Worm (Caenorhabditis elegans) whole organism, L4 larva: ENCODE results near the gene ech-6.
A peak's percentile ranks its signal among the peaks of the same experiment; 100 is the strongest.

Experiments used
- F49E8.2 ChIP-seq: sonication (generic microtip); optimal IDR thresholded peaks from 2 replicates; lab custom pipeline; 2016; ENCODE audit warnings: missing compliant biosample characterization, mild to moderate bottlenecking, missing genetic modification characterization, borderline replicate concordance
- R02D3.7 ChIP-seq: fragments of 150-350 bp; sonication (generic microtip); optimal IDR thresholded peaks from 3 replicates; lab custom pipeline; 2014; ENCODE audit warnings: missing biosample characterization, missing genetic modification characterization
- Y48G9A.11 ChIP-seq: fragments of 200-800 bp; sonication (Bioruptor generic); IDR thresholded peaks from 2 replicates; pipeline ENCODE4 v1.3.6; 2022; ENCODE audit warnings: missing genetic modification reagents, missing genetic modification characterization, missing compliant biosample characterization
- aha-1 ChIP-seq: fragments of 150-350 bp; peaks from one replicate; lab custom pipeline; 2014; ENCODE audit warnings: missing biosample characterization, missing genetic modification characterization
- ceh-28 ChIP-seq: fragments of 150-350 bp; optimal IDR thresholded peaks from 2 replicates; lab custom pipeline; 2014; ENCODE audit warnings: missing biosample characterization, missing genetic modification reagents, missing genetic modification characterization
- ceh-32 ChIP-seq: sonication (generic microtip); optimal IDR thresholded peaks from 2 replicates; lab custom pipeline; 2016; ENCODE audit warnings: mild to moderate bottlenecking, missing genetic modification characterization, missing compliant biosample characterization; ENCODE audit not compliant: poor library complexity
- ceh-44 ChIP-seq: fragments of 200-800 bp; sonication (Bioruptor generic); IDR thresholded peaks from 2 replicates; pipeline ENCODE4 v1.3.6; 2022; ENCODE audit warnings: missing genetic modification reagents, missing genetic modification characterization, missing compliant biosample characterization
- ceh-82 ChIP-seq: sonication (generic microtip); optimal IDR thresholded peaks from 2 replicates; lab custom pipeline; 2017; ENCODE audit warnings: missing biosample characterization, missing genetic modification characterization
- ces-1 ChIP-seq: fragments of 150-350 bp; sonication (generic microtip); optimal IDR thresholded peaks from 4 replicates; lab custom pipeline; 2014; ENCODE audit warnings: missing biosample characterization, missing genetic modification reagents, missing genetic modification characterization
- ctbp-1 ChIP-seq: fragments of 200-800 bp; sonication (Bioruptor generic); IDR thresholded peaks from 2 replicates; pipeline ENCODE4 v1.3.6; 2022; ENCODE audit warnings: missing genetic modification reagents, missing genetic modification characterization, missing compliant biosample characterization
- dmd-6 ChIP-seq: fragments of 200-800 bp; sonication (Bioruptor generic); IDR thresholded peaks from 2 replicates; pipeline ENCODE4 v1.3.6; 2022; ENCODE audit warnings: missing genetic modification reagents, missing genetic modification characterization, missing compliant biosample characterization
- dmd-8 ChIP-seq: fragments of 200-800 bp; sonication (Bioruptor generic); IDR thresholded peaks from 2 replicates; pipeline ENCODE4 v1.3.6; 2022; ENCODE audit warnings: missing genetic modification characterization, missing compliant biosample characterization
- dpl-1 ChIP-seq: fragments of 150-350 bp; optimal IDR thresholded peaks from 2 replicates; lab custom pipeline; 2014; ENCODE audit warnings: missing biosample characterization, missing genetic modification reagents, missing genetic modification characterization
- egl-27 ChIP-seq: sonication (generic microtip); optimal IDR thresholded peaks from 3 replicates; lab custom pipeline; 2017; ENCODE audit warnings: missing biosample characterization, missing genetic modification reagents, missing genetic modification characterization
- egl-43 ChIP-seq: fragments of 200-800 bp; sonication (Bioruptor generic); IDR thresholded peaks from 2 replicates; pipeline ENCODE4 v1.3.6; 2022; ENCODE audit warnings: missing genetic modification reagents, missing genetic modification characterization, missing compliant biosample characterization
- fos-1 ChIP-seq: fragments of 150-350 bp; optimal IDR thresholded peaks from 2 replicates; lab custom pipeline; 2014; ENCODE audit warnings: missing biosample characterization, missing genetic modification characterization
- hlh-11 ChIP-seq: fragments of 200-800 bp; sonication (Bioruptor generic); optimal IDR thresholded peaks from 2 replicates; lab custom pipeline; 2018; ENCODE audit warnings: mild to moderate bottlenecking, missing genetic modification characterization, missing compliant biosample characterization
- hmg-1.1 ChIP-seq: fragments of 200-800 bp; sonication (Bioruptor generic); IDR thresholded peaks from 2 replicates; pipeline ENCODE4 v1.3.6; 2022; ENCODE audit warnings: missing genetic modification reagents, missing genetic modification characterization, missing compliant biosample characterization
- lin-1 ChIP-seq: fragments of 200-800 bp; sonication (Bioruptor generic); IDR thresholded peaks from 2 replicates; pipeline ENCODE4 v1.3.6; 2022; ENCODE audit warnings: missing genetic modification reagents, missing genetic modification characterization, missing compliant biosample characterization
- lin-15B ChIP-seq: fragments of 150-350 bp; sonication (generic microtip); optimal IDR thresholded peaks from 3 replicates; lab custom pipeline; 2014; ENCODE audit warnings: missing biosample characterization, missing genetic modification characterization
- lin-38 ChIP-seq: fragments of 200-800 bp; sonication (Bioruptor generic); IDR thresholded peaks from 2 replicates; pipeline ENCODE4 v1.3.6; 2022; ENCODE audit warnings: missing genetic modification reagents, missing genetic modification characterization, missing compliant biosample characterization
- lin-39 ChIP-seq: fragments of 150-350 bp; optimal IDR thresholded peaks from 2 replicates; lab custom pipeline; 2014; ENCODE audit warnings: missing biosample characterization, missing genetic modification reagents, missing genetic modification characterization
- lsy-2 ChIP-seq, 2 experiments: fragments of 150-350 bp in 1 of 2; sonication (generic microtip) in 1 of 2; optimal IDR thresholded peaks; 2 replicates each; lab custom pipeline; 2014 to 2017; ENCODE audit warnings: missing biosample characterization in 2 of 2, missing genetic modification characterization in 2 of 2
- madf-5 ChIP-seq, 2 experiments: fragments of 200-800 bp; sonication (Bioruptor generic); IDR thresholded peaks; 2 replicates each; pipeline ENCODE4 v1.3.6; 2022; ENCODE audit warnings: missing compliant biosample characterization in 2 of 2, missing genetic modification characterization in 2 of 2
- mes-2 ChIP-seq: sonication (generic microtip); optimal IDR thresholded peaks from 2 replicates; lab custom pipeline; 2016; ENCODE audit warnings: missing genotype, mild to moderate bottlenecking, missing genetic modification characterization, missing compliant biosample characterization; ENCODE audit not compliant: poor library complexity, severe bottlenecking
- mxl-3 ChIP-seq: fragments of 200-800 bp; sonication (Bioruptor generic); optimal IDR thresholded peaks from 2 replicates; lab custom pipeline; 2018; ENCODE audit warnings: mild to moderate bottlenecking, missing genetic modification characterization, missing compliant biosample characterization
- nhr-11 ChIP-seq: fragments of 150-350 bp; optimal IDR thresholded peaks from 2 replicates; lab custom pipeline; 2014; ENCODE audit warnings: missing biosample characterization, missing genetic modification characterization
- nhr-111 ChIP-seq: fragments of 200-800 bp; sonication (Bioruptor generic); optimal IDR thresholded peaks from 2 replicates; lab custom pipeline; 2018; ENCODE audit warnings: mild to moderate bottlenecking, missing genetic modification characterization, missing compliant biosample characterization
- nhr-25 ChIP-seq: sonication (generic microtip); optimal IDR thresholded peaks from 2 replicates; lab custom pipeline; 2017; ENCODE audit warnings: missing genetic modification characterization, mild to moderate bottlenecking, missing compliant biosample characterization, antibody characterized with exemption, moderate library complexity, borderline replicate concordance; ENCODE audit not compliant: insufficient read depth
- nhr-28 ChIP-seq: fragments of 150-350 bp; optimal IDR thresholded peaks from 2 replicates; lab custom pipeline; 2014; ENCODE audit warnings: missing biosample characterization, missing genetic modification characterization
- nhr-48 ChIP-seq: sonication (generic microtip); optimal IDR thresholded peaks from 2 replicates; lab custom pipeline; 2016; ENCODE audit warnings: mild to moderate bottlenecking, missing genetic modification characterization, missing compliant biosample characterization
- nhr-77 ChIP-seq: fragments of 150-350 bp; optimal IDR thresholded peaks from 2 replicates; lab custom pipeline; 2014; ENCODE audit warnings: missing biosample characterization, missing genetic modification characterization
- pha-4 ChIP-seq, 2 experiments: fragments of 150-350 bp in 1 of 2; fragments of 200-800 bp in 1 of 2; sonication (Bioruptor generic) in 1 of 2; IDR thresholded peaks in 1 of 2; optimal IDR thresholded peaks in 1 of 2; 2 replicates each; pipeline versions ENCODE4 v1.3.6 to Lab custom; 2014 to 2022; ENCODE audit warnings: missing genetic modification characterization in 2 of 2, missing genetic modification reagents in 2 of 2, missing biosample characterization in 1 of 2, missing compliant biosample characterization in 1 of 2
- pqm-1 ChIP-seq: sonication (generic microtip); optimal IDR thresholded peaks from 2 replicates; lab custom pipeline; 2017; ENCODE audit warnings: missing biosample characterization, missing genetic modification characterization
- set-16 ChIP-seq: fragments of 200-800 bp; sonication (Bioruptor generic); IDR thresholded peaks from 2 replicates; pipeline ENCODE4 v1.3.6; 2022; ENCODE audit warnings: missing genetic modification reagents, missing genetic modification characterization, missing compliant biosample characterization
- skn-1 ChIP-seq: fragments of 150-350 bp; optimal IDR thresholded peaks from 2 replicates; lab custom pipeline; 2014; ENCODE audit warnings: missing biosample characterization, missing genetic modification characterization
- snpc-1.2 ChIP-seq: fragments of 200-800 bp; sonication (Bioruptor generic); IDR thresholded peaks from 2 replicates; pipeline ENCODE4 v1.3.6; 2022; ENCODE audit warnings: missing genetic modification reagents, missing genetic modification characterization, missing compliant biosample characterization
- spr-1 ChIP-seq: sonication (generic microtip); optimal IDR thresholded peaks from 2 replicates; lab custom pipeline; 2016; ENCODE audit warnings: mild to moderate bottlenecking, missing genetic modification characterization, missing compliant biosample characterization
- tag-97 ChIP-seq: fragments of 200-800 bp; sonication (Bioruptor generic); IDR thresholded peaks from 2 replicates; pipeline ENCODE4 v1.3.6; 2022; ENCODE audit warnings: missing genetic modification characterization, missing compliant biosample characterization
- tra-1 ChIP-seq: fragments of 200-800 bp; sonication (Bioruptor generic); IDR thresholded peaks from 2 replicates; pipeline ENCODE4 v1.3.6; 2022; ENCODE audit warnings: missing genetic modification reagents, missing genetic modification characterization, missing compliant biosample characterization
- unc-130 ChIP-seq: sonication (generic microtip); optimal IDR thresholded peaks from 2 replicates; lab custom pipeline; 2016; ENCODE audit warnings: missing genetic modification reagents, missing genetic modification characterization, missing compliant biosample characterization
- unc-62 ChIP-seq, 3 experiments: fragments of 150-350 bp in 1 of 3; sonication (generic microtip); optimal IDR thresholded peaks in 2 of 3; peaks in 1 of 3; 1 replicate in 1 of 3; 2 replicates in 2 of 3; lab custom pipeline; 2014 to 2017; ENCODE audit warnings: missing biosample characterization in 3 of 3, missing genetic modification characterization in 3 of 3, missing genetic modification reagents in 3 of 3, missing genotype in 1 of 3
- vab-7 ChIP-seq: fragments of 200-800 bp; sonication (Bioruptor generic); IDR thresholded peaks from 2 replicates; pipeline ENCODE4 v1.3.6; 2022; ENCODE audit warnings: missing genetic modification reagents, missing genetic modification characterization, missing compliant biosample characterization
- zag-1 ChIP-seq: fragments of 150-350 bp; optimal IDR thresholded peaks from 2 replicates; lab custom pipeline; 2014; ENCODE audit warnings: missing biosample characterization, missing genetic modification characterization
- ztf-11 ChIP-seq: fragments of 150-350 bp; optimal IDR thresholded peaks from 2 replicates; lab custom pipeline; 2014; ENCODE audit warnings: missing biosample characterization, missing genetic modification characterization
- ztf-7 ChIP-seq: fragments of 150-350 bp; optimal IDR thresholded peaks from 2 replicates; lab custom pipeline; 2014; ENCODE audit warnings: missing biosample characterization, missing genetic modification characterization

Gene ech-6

ce11 chrIII:9747133-9747532 lies 5.5 kb downstream of the ech-6 start, which contains the start of the genes iff-1 and cdk-1:
TSS of gene iff-1 (minus strand) at chrIII:9747193.
TSS of gene cdk-1 (plus strand) at chrIII:9747472.
- no peak for TF ChIP-seq pha-4 (GFP tag; IDR thresholded peaks at IDR 0.05; lab: Robert Waterston, UW)
- TF ChIP-seq pha-4 (tag; optimal IDR thresholded peaks at IDR 0.05; lab: Kevin White, UChicago) = peak; percentile 12
- no peak for TF ChIP-seq ztf-7
- no peak for TF ChIP-seq dmd-6
- peak in 1 of 2 experiments; percentile 68 for TF ChIP-seq lsy-2 (tag; optimal IDR thresholded peaks at IDR 0.05; lab: Kevin White, UChicago)
- no peak for TF ChIP-seq pqm-1
- TF ChIP-seq R02D3.7 (tag; lab: Kevin White, UChicago) = no peak
- TF ChIP-seq lin-38 (GFP tag; lab: Robert Waterston, UW) = no peak
- TF ChIP-seq dpl-1 (GFP tag; lab: Kevin White, UChicago) = peak; percentile 82
- TF ChIP-seq mes-2 (tag; lab: Kevin White, UChicago) = peak; percentile 60
- TF ChIP-seq nhr-28 (tag; lab: Kevin White, UChicago) = no peak
- 0 out of 2 replicates have a peak, but pooled peaks have one; percentile 19 for TF ChIP-seq snpc-1.2 (GFP tag; lab: Robert Waterston, UW)
- no peak for TF ChIP-seq lin-39 (tag; lab: Kevin White, UChicago)
- TF ChIP-seq ztf-11 (tag; lab: Kevin White, UChicago) = no peak
- TF ChIP-seq ctbp-1 (GFP tag; lab: Robert Waterston, UW) = no peak
- TF ChIP-seq nhr-48 (tag; lab: Kevin White, UChicago) = no peak
- no peak for TF ChIP-seq unc-130 (GFP tag; lab: Kevin White, UChicago)
- TF ChIP-seq ceh-44 (GFP tag; lab: Robert Waterston, UW) = no peak
- no peak for TF ChIP-seq hlh-11 (tag; lab: Kevin White, UChicago)
- no peak for TF ChIP-seq fos-1
- TF ChIP-seq Y48G9A.11 (GFP tag; lab: Robert Waterston, UW) = no peak
- no peak for TF ChIP-seq lin-15B
- no peak for TF ChIP-seq ceh-32 (tag; lab: Kevin White, UChicago)
- TF ChIP-seq nhr-111 = no peak
- peak; percentile 92 for TF ChIP-seq aha-1
- no peak for TF ChIP-seq zag-1
- TF ChIP-seq vab-7 = no peak
- TF ChIP-seq set-16 (GFP tag; lab: Robert Waterston, UW) = no peak
- TF ChIP-seq spr-1 (tag; lab: Kevin White, UChicago) = no peak
- no peak for TF ChIP-seq nhr-11 (tag; lab: Kevin White, UChicago)
- no peak for TF ChIP-seq egl-43
- no peak for TF ChIP-seq nhr-25
- no peak for TF ChIP-seq nhr-77 (tag; lab: Kevin White, UChicago)
- TF ChIP-seq tag-97 (GFP tag; lab: Robert Waterston, UW) = no peak
- no peak for TF ChIP-seq mxl-3
- no peak for TF ChIP-seq skn-1 (tag; lab: Kevin White, UChicago)
- no peak for TF ChIP-seq madf-5 (GFP tag; IDR thresholded peaks at IDR 0.05; lab: Robert Waterston, UW)
- no peak for TF ChIP-seq egl-27
- TF ChIP-seq tra-1 (GFP tag; lab: Robert Waterston, UW) = no peak
- TF ChIP-seq dmd-8 (GFP tag; lab: Robert Waterston, UW) = no peak
- no peak for TF ChIP-seq ces-1 (GFP tag; lab: Kevin White, UChicago)
- TF ChIP-seq hmg-1.1 (GFP tag; lab: Robert Waterston, UW) = peak; percentile 45; the same call in 1 of the 2 replicates
- no peak for TF ChIP-seq lin-1 (GFP tag; lab: Robert Waterston, UW)
- TF ChIP-seq ceh-28 (tag; lab: Kevin White, UChicago) = no peak
- TF ChIP-seq unc-62 (GFP tag; optimal IDR thresholded peaks at IDR 0.05 in 1 of 2; lab: Kevin White, UChicago) = no peak
- no peak for TF ChIP-seq unc-62 (tag; optimal IDR thresholded peaks at IDR 0.05; lab: Kevin White, UChicago)
- no peak for TF ChIP-seq F49E8.2 (tag; lab: Kevin White, UChicago)
- TF ChIP-seq ceh-82 = no peak
